Worm (Caenorhabditis elegans) whole organism, mixed stage, embryonic: ENCODE results near the gene oops-1.
A peak's percentile ranks its signal among the peaks of the same experiment; 100 is the strongest.

Experiments
- M03D4.4 ChIP-seq: sonication (generic microtip); optimal IDR thresholded peaks from 2 replicates; lab custom pipeline; 2017; ENCODE audit warnings: mild to moderate bottlenecking, missing genetic modification characterization, missing compliant biosample characterization
- blmp-1 ChIP-seq: fragments of 150-350 bp; optimal IDR thresholded peaks from 2 replicates; lab custom pipeline; 2014; ENCODE audit warnings: missing biosample characterization, missing genetic modification characterization
- ceh-39 ChIP-seq: fragments of 150-350 bp; optimal IDR thresholded peaks from 2 replicates; lab custom pipeline; 2014; ENCODE audit warnings: missing biosample characterization, missing genetic modification characterization
- ceh-43 ChIP-seq: fragments of 200-800 bp; sonication (Bioruptor generic); optimal IDR thresholded peaks from 2 replicates; lab custom pipeline; 2018; ENCODE audit warnings: mild to moderate bottlenecking, missing genetic modification characterization, moderate library complexity, missing compliant biosample characterization
- ceh-83 ChIP-seq: fragments of 200-800 bp; sonication (Bioruptor generic); optimal IDR thresholded peaks from 2 replicates; lab custom pipeline; 2018; ENCODE audit warnings: mild to moderate bottlenecking, missing genetic modification characterization, missing compliant biosample characterization
- ces-1 ChIP-seq: fragments of 150-350 bp; optimal IDR thresholded peaks from 2 replicates; lab custom pipeline; 2014; ENCODE audit warnings: missing biosample characterization, missing genetic modification reagents, missing genetic modification characterization
- cnd-1 ChIP-seq: fragments of 200-800 bp; sonication (Bioruptor generic); optimal IDR thresholded peaks from 2 replicates; lab custom pipeline; 2018; ENCODE audit warnings: mild to moderate bottlenecking, missing genetic modification characterization, missing compliant biosample characterization
- drap-1 ChIP-seq: fragments of 200-800 bp; sonication (Bioruptor generic); optimal IDR thresholded peaks from 3 replicates; lab custom pipeline; 2018; ENCODE audit warnings: mild to moderate bottlenecking, missing genetic modification characterization, missing compliant biosample characterization
- elt-1 ChIP-seq: sonication (generic microtip); optimal IDR thresholded peaks from 2 replicates; lab custom pipeline; 2017; ENCODE audit warnings: missing genetic modification characterization, mild to moderate bottlenecking, missing compliant biosample characterization, antibody characterized with exemption, moderate library complexity, borderline replicate concordance; ENCODE audit not compliant: insufficient read depth
- flh-1 ChIP-seq: fragments of 200-800 bp; sonication (Bioruptor generic); optimal IDR thresholded peaks from 2 replicates; lab custom pipeline; 2018; ENCODE audit warnings: mild to moderate bottlenecking, missing genetic modification characterization, moderate library complexity, missing compliant biosample characterization
- ham-2 ChIP-seq: fragments of 200-800 bp; sonication (Bioruptor generic); optimal IDR thresholded peaks from 2 replicates; lab custom pipeline; 2018; ENCODE audit warnings: mild to moderate bottlenecking, missing genetic modification characterization, missing compliant biosample characterization
- hlh-1 ChIP-seq: fragments of 150-350 bp; optimal IDR thresholded peaks from 2 replicates; lab custom pipeline; 2014; ENCODE audit warnings: missing biosample characterization, missing genetic modification reagents, missing genetic modification characterization
- lin-13 ChIP-seq: fragments of 150-350 bp; optimal IDR thresholded peaks from 2 replicates; lab custom pipeline; 2014; ENCODE audit warnings: missing biosample characterization, missing genetic modification characterization
- lin-32 ChIP-seq: fragments of 200-800 bp; sonication (Bioruptor generic); optimal IDR thresholded peaks from 2 replicates; lab custom pipeline; 2018; ENCODE audit warnings: mild to moderate bottlenecking, missing genetic modification characterization, missing compliant biosample characterization
- lsy-2 ChIP-seq: fragments of 150-350 bp; optimal IDR thresholded peaks from 2 replicates; lab custom pipeline; 2014; ENCODE audit warnings: missing biosample characterization, missing genetic modification characterization
- mep-1 ChIP-seq: fragments of 150-350 bp; optimal IDR thresholded peaks from 2 replicates; lab custom pipeline; 2017; ENCODE audit warnings: missing biosample characterization, missing genetic modification reagents, missing genetic modification characterization, inconsistent platforms
- nhr-2 ChIP-seq: fragments of 150-350 bp; optimal IDR thresholded peaks from 2 replicates; lab custom pipeline; 2014; ENCODE audit warnings: missing biosample characterization, missing genetic modification characterization
- nhr-237 ChIP-seq: fragments of 150-350 bp; optimal IDR thresholded peaks from 2 replicates; lab custom pipeline; 2014; ENCODE audit warnings: missing biosample characterization, missing genetic modification characterization
- nhr-76 ChIP-seq: sonication (generic microtip); optimal IDR thresholded peaks from 2 replicates; lab custom pipeline; 2017; ENCODE audit warnings: missing biosample characterization, missing genetic modification characterization
- sem-2 ChIP-seq: fragments of 200-800 bp; sonication (Bioruptor generic); optimal IDR thresholded peaks from 2 replicates; lab custom pipeline; 2018; ENCODE audit warnings: mild to moderate bottlenecking, missing genetic modification characterization, missing compliant biosample characterization
- sptf-1 ChIP-seq: sonication (generic microtip); optimal IDR thresholded peaks from 2 replicates; lab custom pipeline; 2017; ENCODE audit warnings: mild to moderate bottlenecking, missing genetic modification characterization, moderate library complexity, missing compliant biosample characterization
- tbx-8 ChIP-seq: fragments of 200-800 bp; sonication (Bioruptor generic); optimal IDR thresholded peaks from 2 replicates; lab custom pipeline; 2018; ENCODE audit warnings: mild to moderate bottlenecking, missing genetic modification characterization, moderate library complexity, missing compliant biosample characterization
- unc-120 ChIP-seq: sonication (generic microtip); optimal IDR thresholded peaks from 2 replicates; lab custom pipeline; 2017; ENCODE audit warnings: missing genetic modification characterization, missing compliant biosample characterization; ENCODE audit not compliant: poor library complexity, severe bottlenecking
- unc-39 ChIP-seq: fragments of 150-350 bp; optimal IDR thresholded peaks from 2 replicates; lab custom pipeline; 2014; ENCODE audit warnings: missing biosample characterization, missing genetic modification characterization
- unc-62 ChIP-seq: fragments of 150-350 bp; optimal IDR thresholded peaks from 2 replicates; lab custom pipeline; 2014; ENCODE audit warnings: missing biosample characterization, missing genetic modification reagents, missing genetic modification characterization
- zip-8 ChIP-seq: fragments of 150-350 bp; optimal IDR thresholded peaks from 2 replicates; lab custom pipeline; 2014; ENCODE audit warnings: missing biosample characterization, missing genetic modification characterization
- ztf-11 ChIP-seq: fragments of 150-350 bp; optimal IDR thresholded peaks from 2 replicates; lab custom pipeline; 2014; ENCODE audit warnings: missing biosample characterization, missing genetic modification characterization

The oops-1 gene

DNA sequence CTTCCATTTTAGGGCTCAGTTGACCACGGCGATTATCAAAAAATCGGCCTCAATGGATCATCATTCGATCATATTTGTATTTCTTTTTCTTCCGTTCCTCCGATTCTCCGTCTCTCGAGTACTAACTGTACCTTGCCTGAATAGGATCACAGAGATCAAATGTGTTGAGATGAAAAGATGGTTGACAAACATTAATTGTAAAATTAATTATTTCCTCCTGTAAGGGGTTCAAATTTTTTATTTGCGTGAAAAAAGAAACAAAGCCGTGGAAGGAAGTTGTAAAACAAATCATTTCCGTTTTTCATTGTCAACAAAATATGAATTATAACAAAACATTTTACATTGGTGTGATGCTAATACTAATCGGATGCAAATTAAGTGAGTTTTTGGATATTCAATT is 22.9 kb downstream of the oops-1 start, which contains the start of gene C31H1.2:
C31H1.2 (plus strand) TSS at position 301 of the 400 bp plus-strand sequence.
- TF ChIP-seq ceh-83 (no peak), unc-62 (no peak)

DNA sequence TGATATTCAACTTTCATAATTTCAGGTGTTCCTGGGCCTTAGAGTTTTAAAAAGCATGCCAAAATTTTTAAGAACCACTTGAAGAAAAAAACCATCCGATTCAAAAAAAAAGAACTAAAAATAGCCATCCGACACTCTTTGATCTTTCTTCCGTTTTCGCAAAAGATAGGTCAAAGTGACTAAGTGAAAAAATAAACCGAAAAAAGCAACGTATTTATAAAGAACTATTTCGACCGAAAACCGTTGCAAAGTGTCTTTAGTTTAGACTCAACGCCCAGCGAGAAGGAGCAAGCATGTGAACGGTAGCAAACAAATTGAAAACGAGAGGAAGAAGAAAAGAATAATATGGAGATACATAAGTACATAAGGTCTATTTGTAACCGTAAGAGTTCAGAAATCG is 30.3 kb downstream of the oops-1 start:
- TF ChIP-seq hlh-1 (tag; lab: Kevin White, UChicago) (no peak), sem-2 (GFP tag; lab: Kevin White, UChicago) (no peak), lin-32 (GFP tag; lab: Kevin White, UChicago) (no peak), ham-2 (GFP tag; lab: Kevin White, UChicago) (no peak), unc-120 (tag; lab: Kevin White, UChicago) (no peak), lsy-2 (tag; lab: Kevin White, UChicago) (no peak), zip-8 (no peak), tbx-8 (no peak), nhr-2 (tag; lab: Kevin White, UChicago) (no peak), unc-62 (no peak), cnd-1 (tag; lab: Kevin White, UChicago) (no peak), blmp-1 (no peak), ceh-39 (tag; lab: Kevin White, UChicago) (no peak), elt-1 (tag; lab: Kevin White, UChicago) (no peak)

DNA sequence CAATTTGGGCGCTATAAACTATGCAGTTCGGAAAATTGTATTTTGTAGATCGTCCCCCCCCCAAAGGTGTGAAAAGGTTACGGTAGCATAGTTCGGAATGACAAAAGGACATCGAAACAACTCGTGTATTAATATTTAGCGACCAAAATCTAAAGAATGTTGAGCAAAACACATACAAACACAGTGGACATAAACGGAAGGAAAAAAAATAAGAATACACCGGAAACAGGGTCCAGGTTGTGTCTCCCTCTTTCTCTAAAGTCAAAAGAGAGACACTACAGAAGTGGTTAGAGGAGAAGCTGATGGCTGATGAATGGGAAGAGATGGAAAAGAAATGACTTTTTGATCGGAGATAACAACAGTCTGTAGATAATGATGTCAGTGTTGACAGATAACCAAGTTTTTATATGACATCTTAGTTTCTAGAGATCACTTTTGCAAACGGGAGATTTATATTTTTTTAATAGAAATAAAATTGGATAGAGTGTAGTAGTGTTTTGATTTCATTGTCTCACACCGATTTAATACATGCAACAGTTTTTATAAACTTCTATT is 33.6 kb downstream of the oops-1 start:
- TF ChIP-seq blmp-1: no peak
- peak; percentile 38 for TF ChIP-seq elt-1 (tag; lab: Kevin White, UChicago)

DNA sequence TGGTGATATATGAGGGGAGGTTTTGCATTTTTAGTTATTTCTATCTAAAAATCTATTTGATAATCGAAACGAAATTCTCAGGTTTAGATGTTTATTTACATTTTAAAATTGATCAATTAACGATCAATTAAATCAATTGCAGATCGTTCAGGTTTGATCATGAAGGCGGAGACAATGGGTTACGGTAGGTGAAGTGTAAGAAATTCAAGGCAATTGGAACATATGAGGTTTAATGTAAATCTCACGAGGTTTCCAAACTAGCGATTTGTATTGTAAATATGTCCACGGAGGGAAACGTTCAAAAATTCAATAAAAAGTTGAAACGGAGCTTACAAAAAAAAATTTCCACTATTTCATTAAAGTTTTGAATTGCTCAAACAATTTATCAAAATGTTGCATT is 34.4 kb downstream of the oops-1 start:
- no peak for TF ChIP-seq drap-1
- no peak for TF ChIP-seq M03D4.4 (tag; lab: Kevin White, UChicago)
- no peak for TF ChIP-seq unc-120 (tag; lab: Kevin White, UChicago)
- no peak for TF ChIP-seq flh-1 (GFP tag; lab: Kevin White, UChicago)
- TF ChIP-seq ceh-43 (GFP tag; lab: Kevin White, UChicago): no peak
- no peak for TF ChIP-seq lin-13 (tag; lab: Kevin White, UChicago)
- TF ChIP-seq ztf-11 (tag; lab: Kevin White, UChicago): no peak
- no peak for TF ChIP-seq ces-1 (GFP tag; lab: Kevin White, UChicago)
- no peak for TF ChIP-seq nhr-237
- no peak for TF ChIP-seq ceh-83
- TF ChIP-seq tbx-8: no peak
- TF ChIP-seq hlh-1 (tag; lab: Kevin White, UChicago): no peak
- no peak for TF ChIP-seq nhr-76 (tag; lab: Kevin White, UChicago)
- TF ChIP-seq lsy-2 (tag; lab: Kevin White, UChicago): no peak
- no peak for TF ChIP-seq nhr-2 (tag; lab: Kevin White, UChicago)
- TF ChIP-seq, all 35 proteins: peak for 0

DNA sequence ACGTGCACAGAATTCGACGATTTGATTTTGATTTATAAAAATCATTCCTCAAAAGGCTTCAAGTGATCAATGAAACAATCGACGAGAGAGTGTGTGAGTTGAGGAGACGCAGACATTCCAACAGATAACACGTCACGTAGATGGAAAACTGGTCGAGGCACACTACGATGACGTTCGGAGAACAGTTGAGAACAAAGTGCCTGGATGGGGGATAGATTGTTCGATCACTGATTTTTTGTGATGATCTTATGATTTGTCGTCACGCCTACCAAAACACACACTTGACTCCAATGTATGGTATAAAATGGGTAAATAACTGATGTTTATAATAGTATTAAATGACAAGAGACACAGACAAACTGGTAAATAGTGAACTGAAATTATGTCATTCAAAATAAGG is 35.6 kb downstream of the oops-1 start:
- TF ChIP-seq ceh-43 (GFP tag; lab: Kevin White, UChicago) (no peak), nhr-76 (tag; lab: Kevin White, UChicago) (no peak), unc-39 (tag; lab: Kevin White, UChicago) (no peak), sptf-1 (tag; lab: Kevin White, UChicago) (no peak), mep-1 (tag; lab: Kevin White, UChicago) (no peak), ceh-83 (no peak), cnd-1 (tag; lab: Kevin White, UChicago) (no peak), M03D4.4 (tag; lab: Kevin White, UChicago) (no peak), nhr-2 (tag; lab: Kevin White, UChicago) (no peak)

DNA sequence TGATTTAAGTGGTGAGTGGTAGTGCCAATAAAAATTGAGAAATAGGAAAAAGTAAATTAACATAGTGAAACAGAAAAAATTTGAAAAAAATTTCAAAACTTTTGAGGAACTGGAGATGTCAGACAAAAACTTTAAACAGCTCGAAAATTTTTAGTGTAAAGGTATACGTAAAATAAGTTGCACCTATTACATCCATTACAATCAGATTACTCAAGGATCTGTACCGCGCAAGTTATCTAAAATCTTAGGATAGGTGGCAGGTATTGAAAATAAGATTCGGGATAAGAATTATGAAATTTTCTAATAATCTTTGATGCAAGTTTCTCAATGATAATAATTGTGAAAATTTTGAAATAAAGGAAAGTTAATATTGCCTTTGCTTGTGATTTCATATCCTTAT is 47.1 kb downstream of the oops-1 start:
- TF ChIP-seq lin-32 (GFP tag; lab: Kevin White, UChicago) (no peak), elt-1 (tag; lab: Kevin White, UChicago) (peak; percentile 49)
